Worm (Caenorhabditis elegans): ENCODE results near the gene eak-4.
"Not testable (repeated sequence)": the region's sequence is repeated elsewhere in the genome, so short reads cannot be mapped to it uniquely, and the experiment has no call there.

Gene eak-4

DNA sequence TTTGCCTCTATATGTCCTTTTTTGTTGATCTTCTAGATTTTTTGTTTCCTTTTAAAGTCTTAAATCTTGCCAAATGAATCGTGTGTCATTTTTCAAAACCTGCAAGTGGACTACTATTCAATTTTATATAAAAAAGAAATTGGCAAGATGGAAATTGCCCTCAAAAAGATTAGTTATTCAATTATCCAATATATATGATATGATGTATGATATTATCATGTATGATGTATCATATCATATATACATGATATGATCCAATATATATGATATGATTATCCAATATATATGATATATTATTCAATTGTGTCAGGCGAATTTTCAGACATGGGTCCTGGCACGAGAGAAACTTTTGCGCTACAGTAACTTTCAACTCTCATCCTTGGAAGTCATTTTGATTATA, 30.1 kb downstream of the eak-4 start, which contains the start of gene sru-20:
Gene sru-20 (plus strand): TSS at position 301 of the 400 bp plus-strand sequence.
- TF ChIP-seq lir-3 (tag; optimal IDR thresholded peaks at IDR 0.05; ENCODE audit: poor library complexity): no peak
- no peak for TF ChIP-seq grh-1 (GFP tag; IDR thresholded peaks at IDR 0.05)
- TF ChIP-seq blmp-1 (tag; optimal IDR thresholded peaks at IDR 0.05): no peak
- no peak for TF ChIP-seq ceh-63 (GFP tag; optimal IDR thresholded peaks at IDR 0.05)
- no peak for TF ChIP-seq zip-4 (GFP tag; optimal IDR thresholded peaks at IDR 0.05)
- TF ChIP-seq aly-2 (tag; optimal IDR thresholded peaks at IDR 0.05): no peak
- no peak for TF ChIP-seq C34B4.2 (tag; optimal IDR thresholded peaks at IDR 0.05)
- TF ChIP-seq dsc-1 (tag; optimal IDR thresholded peaks at IDR 0.05): no peak
- TF ChIP-seq snu-23 (GFP tag; optimal IDR thresholded peaks at IDR 0.05): no peak
- no peak for TF ChIP-seq mdl-1 (tag; optimal IDR thresholded peaks at IDR 0.05)
- no peak for TF ChIP-seq xbp-1 (tag; optimal IDR thresholded peaks at IDR 0.05)
- no peak for TF ChIP-seq C04F5.9 (tag; optimal IDR thresholded peaks at IDR 0.05)
- no peak for TF ChIP-seq ceh-82 (tag; optimal IDR thresholded peaks at IDR 0.05)
- TF ChIP-seq lin-39 (tag; optimal IDR thresholded peaks at IDR 0.05): no peak
- TF ChIP-seq unc-30 (tag; optimal IDR thresholded peaks at IDR 0.05): no peak
- TF ChIP-seq mab-9 (GFP tag; IDR thresholded peaks at IDR 0.05): no peak
- TF ChIP-seq alr-1 (tag; optimal IDR thresholded peaks at IDR 0.05; ENCODE audit: borderline replicate concordance): no peak
- TF ChIP-seq lin-35 (GFP tag; optimal IDR thresholded peaks at IDR 0.05): no peak
- no peak for TF ChIP-seq irx-1 (tag; optimal IDR thresholded peaks at IDR 0.05)

DNA sequence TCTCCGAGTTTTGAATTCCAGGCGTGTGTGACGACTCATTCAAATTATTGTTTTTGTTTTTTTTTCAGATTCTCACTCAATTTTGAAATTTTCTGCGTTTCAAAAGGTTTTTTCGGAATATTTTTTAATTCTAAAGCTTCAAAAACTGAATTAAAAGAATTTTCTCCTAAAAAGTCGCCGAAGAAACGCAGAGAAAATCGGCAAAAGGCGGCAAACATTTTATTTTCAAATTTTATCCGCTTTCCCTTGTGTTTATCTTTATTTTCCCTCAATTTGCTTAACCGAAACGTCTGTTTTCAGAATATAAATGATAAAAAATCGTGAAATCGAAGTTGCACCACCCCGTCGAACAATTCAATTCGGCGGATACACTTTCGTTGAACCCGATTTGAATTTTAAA, 34.8 kb downstream of the eak-4 start, which contains the start of gene him-6:
Gene him-6 (plus strand): TSS at position 301 of the 400 bp plus-strand sequence.
- TF ChIP-seq isw-1 (GFP tag; IDR thresholded peaks at IDR 0.05) (no peak), pqm-1 (tag; optimal IDR thresholded peaks at IDR 0.05) (no peak), nhr-20 (tag; optimal IDR thresholded peaks at IDR 0.05) (no peak), alr-1 (tag; optimal IDR thresholded peaks at IDR 0.05; ENCODE audit: borderline replicate concordance) (no peak), pag-3 (tag; optimal IDR thresholded peaks at IDR 0.05; ENCODE audit: borderline replicate concordance, insufficient read depth) (no peak), pax-3 (tag; optimal IDR thresholded peaks at IDR 0.05) (no peak), ztf-4 (tag; optimal IDR thresholded peaks at IDR 0.05) (no peak), fos-1 (tag; optimal IDR thresholded peaks at IDR 0.05) (no peak), mep-1 (tag; optimal IDR thresholded peaks at IDR 0.05) (no peak)

DNA sequence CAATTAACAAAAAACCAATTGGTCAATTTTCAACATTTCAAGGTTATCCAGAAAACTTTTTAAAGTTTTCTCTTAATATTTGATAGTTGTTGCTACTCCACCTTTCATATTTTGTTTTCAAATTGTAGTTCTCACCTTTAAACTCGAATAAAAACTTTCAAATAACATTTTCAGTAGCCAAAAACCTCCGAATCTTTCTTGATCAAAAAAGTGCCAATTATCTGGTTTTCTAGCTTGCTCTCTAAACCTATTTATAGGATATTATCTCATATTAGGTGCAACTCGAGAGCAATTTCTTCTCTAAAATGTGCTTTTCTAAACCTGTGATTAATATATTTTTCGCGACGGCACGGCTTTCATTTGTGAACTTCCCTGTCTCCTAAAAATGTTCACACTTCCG, 38.1 kb downstream of the eak-4 start, which contains the start of gene sru-26:
Gene sru-26 (plus strand): TSS at position 301 of the 400 bp plus-strand sequence.
- TF ChIP-seq pqm-1 (tag; optimal IDR thresholded peaks at IDR 0.05) (no peak), nhr-76 (tag; optimal IDR thresholded peaks at IDR 0.05) (no peak), efl-3 (GFP tag; optimal IDR thresholded peaks at IDR 0.05) (no peak), lir-3 (tag; optimal IDR thresholded peaks at IDR 0.05; ENCODE audit: poor library complexity) (no peak), lin-14 (GFP tag; optimal IDR thresholded peaks at IDR 0.05) (no peak), dsc-1 (tag; optimal IDR thresholded peaks at IDR 0.05) (no peak), sox-4 (tag; optimal IDR thresholded peaks at IDR 0.05) (no peak), ama-1 (optimal IDR thresholded peaks at IDR 0.05) (no peak), zip-4 (GFP tag; optimal IDR thresholded peaks at IDR 0.05) (no peak)

DNA sequence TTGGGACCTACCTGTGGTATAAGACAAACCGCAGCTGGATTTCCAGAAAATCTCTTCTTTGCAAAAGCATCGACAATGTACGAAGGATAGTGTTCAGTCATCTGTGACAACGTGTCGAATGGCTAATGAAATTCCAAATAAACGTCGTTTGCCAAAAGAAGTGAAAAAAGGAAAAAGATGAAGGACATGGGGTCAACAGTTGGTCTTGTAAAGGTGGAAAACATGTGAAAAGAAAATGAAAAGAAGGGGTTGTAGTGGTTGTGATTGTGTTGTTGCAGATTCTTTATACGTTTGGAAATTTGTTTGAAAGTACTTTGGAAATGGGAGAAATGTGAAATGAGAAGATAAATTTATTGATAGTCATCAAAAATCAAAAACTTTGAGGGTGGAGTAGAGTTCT, 40.8 kb downstream of the eak-4 start, which contains the start of gene T04A11.4:
Gene T04A11.4 (minus strand): TSS at position 101 of the 400 bp plus-strand sequence.
- not testable (repeated sequence) for TF ChIP-seq zag-1, unc-86, ceh-90 (tag; optimal IDR thresholded peaks at IDR 0.05)

DNA sequence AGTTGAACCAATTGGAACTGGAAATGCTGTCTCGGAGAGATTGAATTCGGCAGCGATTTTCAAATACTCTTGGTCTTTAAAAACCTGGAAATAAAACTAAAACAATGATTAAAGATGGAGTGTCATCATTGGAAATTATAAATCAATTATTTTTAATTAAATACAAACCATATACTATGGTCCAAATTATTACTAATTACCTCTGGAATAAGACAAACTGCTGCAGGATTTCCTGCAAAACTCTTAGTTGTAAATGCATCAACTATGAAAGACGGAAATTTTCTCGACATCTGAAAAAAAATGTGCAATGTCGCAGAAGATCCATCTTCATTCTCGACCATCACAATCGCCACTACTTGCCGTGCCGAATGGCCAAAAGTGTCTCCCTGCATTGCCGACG, 46.6 kb downstream of the eak-4 start, which contains the start of gene igdb-1:
Gene igdb-1 (plus strand): TSS at position 301 of the 400 bp plus-strand sequence.
- TF ChIP-seq egl-27 (tag; optimal IDR thresholded peaks at IDR 0.05); fkh-4 (tag; optimal IDR thresholded peaks at IDR 0.05; ENCODE audit: borderline replicate concordance); nhr-76 (tag; optimal IDR thresholded peaks at IDR 0.05): not testable (repeated sequence)

All from whole organism, L1 larva.